Worm (Caenorhabditis elegans) whole organism, L2 larva: ENCODE results near the gene ctsa-3.1.
A peak's percentile ranks its signal among the peaks of the same experiment; 100 is the strongest.

ENCODE experiments used
- C34F6.9 ChIP-seq: fragments of 150-350 bp; optimal IDR thresholded peaks from 2 replicates; lab custom pipeline; 2014; ENCODE audit warnings: missing biosample characterization, missing genetic modification characterization
- F13H6.1 ChIP-seq: sonication (generic microtip); optimal IDR thresholded peaks from 2 replicates; lab custom pipeline; 2016; ENCODE audit warnings: missing genetic modification characterization, missing compliant biosample characterization
- R02D3.7 ChIP-seq: fragments of 150-350 bp; optimal IDR thresholded peaks from 2 replicates; lab custom pipeline; 2014; ENCODE audit warnings: missing biosample characterization, missing genetic modification characterization
- ZK546.5 ChIP-seq: sonication (generic microtip); optimal IDR thresholded peaks from 2 replicates; lab custom pipeline; 2017; ENCODE audit warnings: missing biosample characterization, missing genetic modification characterization
- alr-1 ChIP-seq: fragments of 150-350 bp; optimal IDR thresholded peaks from 2 replicates; lab custom pipeline; 2014; ENCODE audit warnings: missing biosample characterization, missing genetic modification characterization
- aly-2 ChIP-seq: fragments of 150-350 bp; optimal IDR thresholded peaks from 2 replicates; lab custom pipeline; 2014; ENCODE audit warnings: missing biosample characterization, missing genetic modification characterization
- ama-1 ChIP-seq: fragments of 150-350 bp; optimal IDR thresholded peaks from 2 replicates; lab custom pipeline; 2018; ENCODE audit warnings: inconsistent platforms
- ceh-16 ChIP-seq: fragments of 150-350 bp; optimal IDR thresholded peaks from 2 replicates; lab custom pipeline; 2014; ENCODE audit warnings: missing biosample characterization, missing genetic modification characterization
- crh-2 ChIP-seq: sonication (generic microtip); optimal IDR thresholded peaks from 2 replicates; lab custom pipeline; 2017; ENCODE audit warnings: missing biosample characterization, missing genetic modification characterization
- egl-27 ChIP-seq: sonication (generic microtip); optimal IDR thresholded peaks from 3 replicates; lab custom pipeline; 2017; ENCODE audit warnings: missing biosample characterization, missing genetic modification reagents, missing genetic modification characterization
- elt-1 ChIP-seq: fragments of 150-350 bp; optimal IDR thresholded peaks from 2 replicates; lab custom pipeline; 2014; ENCODE audit warnings: missing biosample characterization, missing genetic modification characterization
- elt-3 ChIP-seq: sonication (generic microtip); optimal IDR thresholded peaks from 2 replicates; lab custom pipeline; 2017; ENCODE audit warnings: missing biosample characterization, missing genetic modification characterization
- fos-1 ChIP-seq: fragments of 150-350 bp; optimal IDR thresholded peaks from 2 replicates; lab custom pipeline; 2014; ENCODE audit warnings: missing biosample characterization, missing genetic modification characterization
- gmeb-1 ChIP-seq: fragments of 150-350 bp; optimal IDR thresholded peaks from 2 replicates; lab custom pipeline; 2014; ENCODE audit warnings: missing biosample characterization, missing genetic modification characterization
- lin-11 ChIP-seq: fragments of 150-350 bp; sonication (generic microtip); optimal IDR thresholded peaks from 2 replicates; lab custom pipeline; 2014; ENCODE audit warnings: missing biosample characterization, missing genetic modification characterization, inconsistent platforms, mixed read lengths
- lin-13 ChIP-seq: fragments of 150-350 bp; optimal IDR thresholded peaks from 2 replicates; lab custom pipeline; 2014; ENCODE audit warnings: missing biosample characterization, missing genetic modification reagents, missing genetic modification characterization
- lsy-2 ChIP-seq, 2 experiments: fragments of 150-350 bp in 1 of 2; sonication (generic microtip) in 1 of 2; optimal IDR thresholded peaks; 2 replicates each; lab custom pipeline; 2014 to 2017; ENCODE audit warnings: missing biosample characterization in 2 of 2, missing genetic modification characterization in 2 of 2
- mab-5 ChIP-seq: fragments of 150-350 bp; optimal IDR thresholded peaks from 2 replicates; lab custom pipeline; 2014; ENCODE audit warnings: missing biosample characterization, missing genetic modification characterization
- mbf-1 ChIP-seq: sonication (generic microtip); optimal IDR thresholded peaks from 2 replicates; lab custom pipeline; 2017; ENCODE audit warnings: missing biosample characterization, missing genetic modification characterization
- nhr-10 ChIP-seq: sonication (generic microtip); optimal IDR thresholded peaks from 2 replicates; lab custom pipeline; 2017; ENCODE audit warnings: missing biosample characterization, missing genetic modification characterization
- nhr-11 ChIP-seq: fragments of 150-350 bp; optimal IDR thresholded peaks from 2 replicates; lab custom pipeline; 2014; ENCODE audit warnings: missing biosample characterization, missing genetic modification characterization
- nhr-129 ChIP-seq: fragments of 150-350 bp; optimal IDR thresholded peaks from 2 replicates; lab custom pipeline; 2014; ENCODE audit warnings: missing biosample characterization, missing genetic modification characterization
- nhr-23 ChIP-seq: fragments of 150-350 bp; optimal IDR thresholded peaks from 2 replicates; lab custom pipeline; 2014; ENCODE audit warnings: missing biosample characterization, missing genetic modification reagents, missing genetic modification characterization
- nhr-237 ChIP-seq: fragments of 150-350 bp; optimal IDR thresholded peaks from 2 replicates; lab custom pipeline; 2014; ENCODE audit warnings: missing biosample characterization, missing genetic modification characterization
- nhr-25 ChIP-seq: fragments of 150-350 bp; sonication (generic microtip); optimal IDR thresholded peaks from 3 replicates; lab custom pipeline; 2014; ENCODE audit warnings: missing biosample characterization, missing genetic modification characterization
- nhr-6 ChIP-seq: fragments of 150-350 bp; optimal IDR thresholded peaks from 2 replicates; lab custom pipeline; 2014; ENCODE audit warnings: missing biosample characterization, missing genetic modification characterization
- nhr-77 ChIP-seq: fragments of 150-350 bp; optimal IDR thresholded peaks from 2 replicates; lab custom pipeline; 2014; ENCODE audit warnings: missing biosample characterization, missing genetic modification characterization
- peb-1 ChIP-seq: fragments of 150-350 bp; optimal IDR thresholded peaks from 2 replicates; lab custom pipeline; 2014; ENCODE audit warnings: missing biosample characterization, missing genetic modification characterization
- sem-4 ChIP-seq: fragments of 150-350 bp; optimal IDR thresholded peaks from 2 replicates; lab custom pipeline; 2014; ENCODE audit warnings: missing biosample characterization, missing genetic modification reagents, missing genetic modification characterization
- sma-3 ChIP-seq: sonication (generic microtip); optimal IDR thresholded peaks from 2 replicates; lab custom pipeline; 2016; ENCODE audit warnings: missing genetic modification reagents, missing genetic modification characterization, missing compliant biosample characterization
- sma-9 ChIP-seq, 2 experiments: fragments of 150-350 bp in 1 of 2; sonication (generic microtip) in 1 of 2; optimal IDR thresholded peaks; 2 replicates each; lab custom pipeline; 2014 to 2016; ENCODE audit warnings: missing genetic modification characterization in 2 of 2, mild to moderate bottlenecking in 1 of 2, missing biosample characterization in 1 of 2, missing compliant biosample characterization in 1 of 2, missing genetic modification reagents in 1 of 2, moderate library complexity in 1 of 2
- snpc-4 ChIP-seq: fragments of 150-350 bp; optimal IDR thresholded peaks from 2 replicates; lab custom pipeline; 2014; ENCODE audit warnings: missing biosample characterization, missing genetic modification characterization
- unc-39 ChIP-seq: fragments of 150-350 bp; optimal IDR thresholded peaks from 2 replicates; lab custom pipeline; 2014; ENCODE audit warnings: missing biosample characterization, missing genetic modification characterization
- unc-55 ChIP-seq: fragments of 150-350 bp; sonication (generic microtip); optimal IDR thresholded peaks from 3 replicates; lab custom pipeline; 2014; ENCODE audit warnings: missing biosample characterization, missing genetic modification reagents, missing genetic modification characterization
- unc-62 ChIP-seq: fragments of 150-350 bp; optimal IDR thresholded peaks from 2 replicates; lab custom pipeline; 2014; ENCODE audit warnings: missing biosample characterization, missing genetic modification reagents, missing genetic modification characterization
- zag-1 ChIP-seq: fragments of 150-350 bp; optimal IDR thresholded peaks from 2 replicates; lab custom pipeline; 2014; ENCODE audit warnings: missing biosample characterization, missing genetic modification characterization
- ztf-11 ChIP-seq: sonication (generic microtip); optimal IDR thresholded peaks from 2 replicates; lab custom pipeline; 2017; ENCODE audit warnings: missing biosample characterization, missing genetic modification characterization
- ztf-4 ChIP-seq: fragments of 150-350 bp; optimal IDR thresholded peaks from 2 replicates; lab custom pipeline; 2014; ENCODE audit warnings: missing biosample characterization, missing genetic modification characterization

The ctsa-3.1 gene

DNA sequence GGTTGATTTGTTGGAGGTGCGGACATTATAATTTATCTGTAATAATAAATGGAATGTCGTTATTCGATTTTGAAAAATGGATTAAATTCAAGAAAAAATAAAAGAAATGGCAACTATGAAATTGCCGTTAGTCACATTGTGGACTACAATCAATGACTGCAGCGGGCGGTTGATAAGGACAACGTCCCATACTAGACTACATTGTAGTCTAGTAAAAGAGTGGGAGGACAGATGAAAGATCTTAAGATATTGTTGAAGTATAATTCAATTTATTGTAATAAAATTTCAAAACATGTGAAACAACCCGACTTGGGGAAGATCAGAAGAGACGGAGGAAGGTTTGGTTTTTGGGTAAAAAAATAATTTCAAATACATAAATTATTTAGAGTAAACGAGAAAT lies 19.3 kb downstream of the ctsa-3.1 start, which contains the start of the genes prx-13 and ada-2:
prx-13 (minus strand) TSS at position 38 of the 400 bp plus-strand sequence.
ada-2 (plus strand) TSS at position 282 of the 400 bp plus-strand sequence.
- TF ChIP-seq sma-3 (GFP tag; lab: Kevin White, UChicago) (peak; percentile 6), fos-1 (tag; lab: Kevin White, UChicago) (peak; percentile 79), sma-9 (GFP tag; optimal IDR thresholded peaks at IDR 0.05; lab: Kevin White, UChicago) (peak; percentile 8), sma-9 (tag; optimal IDR thresholded peaks at IDR 0.05; lab: Kevin White, UChicago) (no peak), nhr-11 (no peak), ztf-11 (tag; lab: Kevin White, UChicago) (no peak)

DNA sequence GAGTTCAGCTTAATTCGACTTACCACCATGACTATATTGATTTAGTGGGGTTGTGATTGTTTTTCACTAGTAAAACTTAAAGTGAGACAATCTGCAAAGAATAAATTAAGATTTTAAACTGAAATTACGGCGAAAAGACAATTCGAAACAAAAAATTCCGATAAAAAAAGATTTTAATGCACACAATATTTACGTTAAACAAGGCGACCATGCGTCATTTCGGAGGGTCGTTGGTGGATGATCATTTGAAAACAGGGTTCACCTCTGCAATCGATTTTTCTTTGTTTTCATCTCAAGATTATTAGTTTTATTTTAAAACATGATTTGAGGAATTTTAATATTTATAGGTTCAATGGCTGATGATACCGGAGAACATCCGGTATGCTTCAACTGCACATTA lies 20.4 kb downstream of the ctsa-3.1 start, which contains the start of gene lsm-4:
lsm-4 (minus strand) TSS at position 91 of the 400 bp plus-strand sequence.
- TF ChIP-seq ama-1 (lab: Kevin White, UChicago): peak; percentile 7
- no peak for TF ChIP-seq nhr-237 (tag; lab: Kevin White, UChicago)
- no peak for TF ChIP-seq aly-2
- no peak for TF ChIP-seq peb-1 (tag; lab: Kevin White, UChicago)
- TF ChIP-seq lsy-2 (tag; optimal IDR thresholded peaks at IDR 0.05; lab: Kevin White, UChicago): peak in 1 of 2 experiments; percentile 3
- TF ChIP-seq snpc-4 (tag; lab: Kevin White, UChicago): no peak

DNA sequence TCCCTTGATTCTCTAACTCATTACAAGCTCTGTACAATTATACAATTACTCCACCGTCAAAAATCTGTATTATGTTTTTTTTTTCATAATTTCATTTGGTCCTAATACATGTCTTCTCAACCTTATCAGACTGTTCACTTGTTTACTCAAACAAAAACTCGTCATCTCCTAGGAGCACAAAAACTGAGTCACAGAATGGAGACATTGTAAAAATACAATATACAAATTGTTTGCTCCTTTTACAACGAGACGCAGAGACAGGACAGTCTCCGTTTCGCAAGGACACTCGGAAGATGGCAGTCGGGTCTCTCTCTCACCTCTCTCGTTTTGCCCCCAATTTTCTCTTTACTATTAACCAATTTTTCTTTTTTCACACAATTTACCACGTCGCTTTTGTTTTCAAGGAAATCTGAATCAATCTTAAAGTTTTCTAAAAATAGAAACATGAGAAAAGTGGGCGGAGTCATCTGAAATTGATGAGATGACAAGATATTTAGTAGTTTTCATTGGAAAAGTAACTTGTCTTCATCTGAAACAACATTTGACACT lies 23.0 kb downstream of the ctsa-3.1 start, which contains the start of gene F32A5.8:
F32A5.8 (plus strand) TSS at position 499 of the 549 bp plus-strand sequence.
- no peak for TF ChIP-seq nhr-77 (tag; lab: Kevin White, UChicago)
- TF ChIP-seq sem-4 (tag; lab: Kevin White, UChicago): no peak
- TF ChIP-seq unc-39 (tag; lab: Kevin White, UChicago): no peak
- no peak for TF ChIP-seq nhr-129 (tag; lab: Kevin White, UChicago)
- no peak for TF ChIP-seq snpc-4 (tag; lab: Kevin White, UChicago)
- no peak for TF ChIP-seq elt-1 (tag; lab: Kevin White, UChicago)
- peak; percentile 9 for TF ChIP-seq sma-3 (GFP tag; lab: Kevin White, UChicago)
- no peak for TF ChIP-seq unc-62
- no peak for TF ChIP-seq peb-1 (tag; lab: Kevin White, UChicago)
- TF ChIP-seq gmeb-1 (tag; lab: Kevin White, UChicago): peak; percentile 17
- no peak for TF ChIP-seq nhr-6
- TF ChIP-seq aly-2: no peak
- no peak for TF ChIP-seq mab-5
- no peak for TF ChIP-seq ztf-11 (tag; lab: Kevin White, UChicago)
- no peak for TF ChIP-seq C34F6.9 (tag; lab: Kevin White, UChicago)
- no peak for TF ChIP-seq nhr-23 (tag; lab: Kevin White, UChicago)
- TF ChIP-seq egl-27 (tag; lab: Kevin White, UChicago): no peak
- peak; percentile 94 for TF ChIP-seq fos-1 (tag; lab: Kevin White, UChicago)
- TF ChIP-seq ceh-16 (tag; lab: Kevin White, UChicago): no peak
- no peak for TF ChIP-seq elt-3 (tag; lab: Kevin White, UChicago)
- peak; percentile 7 for TF ChIP-seq crh-2 (tag; lab: Kevin White, UChicago)
- peak; percentile 21 for TF ChIP-seq sma-9 (GFP tag; optimal IDR thresholded peaks at IDR 0.05; lab: Kevin White, UChicago)
- no peak for TF ChIP-seq sma-9 (tag; optimal IDR thresholded peaks at IDR 0.05; lab: Kevin White, UChicago)
- no peak for TF ChIP-seq alr-1
- no peak for TF ChIP-seq lin-13 (GFP tag; lab: Kevin White, UChicago)
- TF ChIP-seq lsy-2 (tag; optimal IDR thresholded peaks at IDR 0.05; lab: Kevin White, UChicago): peak in 1 of 2 experiments; percentile 8
- peak; percentile 32 for TF ChIP-seq nhr-25 (tag; lab: Kevin White, UChicago)
- TF ChIP-seq ztf-4 (tag; lab: Kevin White, UChicago): no peak

DNA sequence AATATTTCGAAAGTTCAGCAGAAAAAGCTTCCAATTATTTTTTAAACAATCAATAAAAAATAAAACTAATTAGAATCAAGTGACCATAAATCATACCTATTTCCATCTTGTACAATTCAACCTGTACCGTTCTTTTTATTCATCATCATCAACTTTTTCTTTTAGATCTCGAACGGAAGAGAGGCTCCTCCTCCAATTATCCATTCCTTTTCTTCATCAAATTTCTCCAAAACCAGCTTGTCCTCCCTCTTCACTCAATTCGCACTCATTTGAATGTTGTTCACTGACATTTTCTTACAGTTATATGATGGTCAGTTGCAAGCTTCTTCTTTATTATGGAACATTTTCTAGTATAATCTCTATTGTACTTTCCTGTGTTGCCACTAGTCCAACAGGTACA lies 29.2 kb downstream of the ctsa-3.1 start, which contains the start of gene C30G12.4:
C30G12.4 (plus strand) TSS at position 301 of the 400 bp plus-strand sequence.
- TF ChIP-seq lin-13 (GFP tag; lab: Kevin White, UChicago) (no peak), snpc-4 (tag; lab: Kevin White, UChicago) (no peak), nhr-77 (tag; lab: Kevin White, UChicago) (no peak), F13H6.1 (tag; lab: Kevin White, UChicago) (no peak), lin-11 (tag; lab: Kevin White, UChicago) (no peak), R02D3.7 (tag; lab: Kevin White, UChicago) (no peak), zag-1 (no peak), nhr-25 (tag; lab: Kevin White, UChicago) (no peak), nhr-10 (tag; lab: Kevin White, UChicago) (no peak), mbf-1 (no peak), nhr-6 (no peak), nhr-237 (tag; lab: Kevin White, UChicago) (no peak), unc-55 (no peak), peb-1 (tag; lab: Kevin White, UChicago) (no peak), ZK546.5 (no peak)
